Fruit fly (Drosophila melanogaster): ENCODE results near the gene CG33783.

Gene CG33783

DNA sequence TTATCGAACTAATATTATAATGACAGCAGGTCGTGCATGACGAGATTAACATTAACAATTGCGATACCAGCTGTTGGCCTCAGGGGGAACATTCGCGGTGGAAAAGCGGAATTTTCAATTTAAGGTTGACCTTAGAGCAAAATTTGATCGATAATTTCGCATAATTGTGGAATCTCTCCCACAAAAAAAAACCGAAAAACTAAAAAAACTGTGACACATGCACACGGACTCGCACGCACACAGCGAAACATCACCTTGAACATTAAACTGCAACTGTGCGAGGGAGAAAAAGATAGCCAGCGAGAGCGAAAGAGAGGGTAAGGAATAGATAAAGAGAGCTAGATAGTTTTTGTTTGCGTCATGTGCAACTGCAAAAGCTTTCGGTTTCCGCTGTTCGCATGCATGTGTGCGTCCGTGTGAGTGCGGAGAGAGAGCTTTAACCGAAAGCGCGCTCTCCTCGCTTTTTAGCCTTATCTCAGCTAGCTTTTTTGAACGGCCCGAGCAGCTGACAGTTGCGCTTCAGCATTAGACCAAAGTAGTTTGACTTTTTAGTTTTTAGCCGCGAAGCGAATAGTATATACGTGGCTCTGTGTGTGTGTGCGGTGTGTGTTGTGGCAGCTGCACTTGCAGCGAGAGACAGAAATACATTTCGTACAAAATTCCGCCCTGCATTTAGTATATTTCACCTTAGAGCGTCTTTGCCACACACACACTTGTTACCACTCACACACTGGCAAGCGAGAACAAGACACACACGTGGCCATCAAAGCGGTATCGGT, 26.9 kb downstream of the CG33783 start:
- TF ChIP-seq noc (tag; optimal IDR thresholded peaks at IDR 0.05), result peak; percentile 24

dm6 chr3R:10095052-10095451, 28.5 kb downstream of the CG33783 start:
- no peak for TF ChIP-seq noc (tag; optimal IDR thresholded peaks at IDR 0.05)

DNA sequence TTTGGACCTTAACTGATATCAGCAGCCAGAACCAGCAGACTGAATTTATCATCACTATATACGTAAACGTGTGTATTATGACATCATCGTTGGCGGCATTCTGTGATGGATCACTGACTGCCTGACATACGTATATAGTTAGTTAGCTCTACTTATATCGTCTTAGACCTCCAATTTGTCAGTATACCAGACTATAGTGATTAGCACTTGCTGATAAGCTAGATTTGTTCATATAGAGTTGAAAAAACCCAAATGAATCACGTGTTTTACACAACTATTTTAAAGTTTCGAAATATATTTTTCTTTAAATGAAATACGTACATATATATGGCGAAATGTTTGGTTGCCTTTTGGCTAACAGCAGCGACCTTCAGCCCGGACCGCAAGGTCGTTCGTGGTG, 29.2 kb downstream of the CG33783 start:
- TF ChIP-seq noc (tag; optimal IDR thresholded peaks at IDR 0.05), result no peak

dm6 chr3R:10097531-10098295, 31.1 kb downstream of the CG33783 start:
- TF ChIP-seq noc (tag; optimal IDR thresholded peaks at IDR 0.05), result peak; percentile 73

DNA sequence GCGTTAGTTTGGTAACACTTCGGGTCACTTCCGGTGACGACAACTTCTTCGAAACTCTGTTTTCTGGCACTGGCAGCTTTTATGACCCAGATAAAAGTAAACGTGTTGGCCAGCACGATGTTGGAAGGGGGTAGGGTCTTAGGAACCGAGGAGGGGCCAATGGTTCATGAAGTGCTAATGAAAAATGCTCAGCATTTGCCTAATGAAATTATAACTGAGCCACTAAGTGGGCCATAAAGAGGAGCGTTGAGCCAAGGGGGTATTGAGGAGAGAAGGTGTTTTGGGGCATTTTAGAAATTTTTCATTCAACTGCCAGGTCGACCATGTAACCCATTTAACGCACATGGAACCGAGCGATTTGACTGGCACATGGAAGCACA, 31.7 kb downstream of the CG33783 start:
- no peak for TF ChIP-seq noc (tag; optimal IDR thresholded peaks at IDR 0.05)

DNA sequence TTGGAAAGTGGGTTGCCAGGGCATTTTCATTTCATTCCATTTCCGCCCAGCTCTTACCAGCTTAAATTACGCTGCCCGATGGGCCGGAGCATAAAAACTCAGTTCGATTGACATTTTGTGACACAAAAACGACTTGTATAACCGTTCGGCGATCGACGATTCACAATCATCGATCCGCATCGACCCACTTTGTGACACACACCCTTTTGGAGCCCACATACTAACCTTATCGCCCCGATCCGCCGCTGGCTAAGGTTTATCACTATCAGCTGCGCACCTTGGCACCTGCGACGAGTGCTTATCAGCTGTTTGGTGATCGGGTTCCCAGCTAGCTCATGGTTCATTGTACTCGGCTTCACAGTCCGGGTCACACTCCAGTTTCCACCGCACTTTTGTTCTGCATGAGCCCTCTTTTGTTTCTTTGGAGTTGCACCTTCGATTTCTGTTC, 32.9 kb downstream of the CG33783 start:
- peak; percentile 54 for TF ChIP-seq noc (tag; optimal IDR thresholded peaks at IDR 0.05)

DNA sequence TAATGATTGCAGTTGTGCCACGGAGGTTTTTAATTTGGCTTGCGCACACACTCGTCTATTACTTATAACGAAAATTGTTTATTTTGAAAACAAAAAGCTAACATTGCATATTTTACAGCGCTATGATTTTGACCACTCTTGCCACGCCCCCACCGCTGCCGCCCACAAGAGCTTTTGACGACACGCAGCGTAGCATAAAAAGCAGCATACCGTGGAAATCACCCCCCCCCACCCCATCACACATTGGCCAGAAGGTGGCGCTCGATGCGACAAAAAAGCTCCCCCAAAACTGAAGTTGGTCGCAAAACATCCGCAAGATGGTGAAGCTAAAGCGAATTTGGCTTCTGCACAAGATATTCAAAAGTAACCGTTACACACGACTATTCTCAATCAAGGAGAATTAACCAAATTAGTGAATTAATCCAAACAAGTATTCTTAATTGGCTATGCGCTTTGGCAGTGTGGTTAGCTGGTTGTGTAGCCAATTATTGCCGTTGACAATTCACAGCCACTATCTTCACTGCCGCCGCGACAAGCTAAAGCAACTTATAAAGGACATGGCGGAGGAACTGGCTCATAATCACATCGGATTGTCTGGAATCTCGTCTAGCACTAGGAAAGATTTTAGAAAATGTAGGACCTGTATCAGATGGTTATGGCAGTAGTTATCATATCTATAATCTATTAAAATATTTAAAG, 34.1 kb downstream of the CG33783 start:
- TF ChIP-seq noc (tag; optimal IDR thresholded peaks at IDR 0.05), result no peak

- no peak for TF ChIP-seq noc (tag; optimal IDR thresholded peaks at IDR 0.05)
These were observed 40.2 kb downstream of the CG33783 start for dm6 chr3R:10106796-10107195.

dm6 chr3R:10108289-10108928, 41.8 kb downstream of the CG33783 start:
- TF ChIP-seq noc (tag; optimal IDR thresholded peaks at IDR 0.05), result no peak

- no peak for TF ChIP-seq noc (tag; optimal IDR thresholded peaks at IDR 0.05)
These were observed 42.8 kb downstream of the CG33783 start for dm6 chr3R:10109212-10109880.

DNA sequence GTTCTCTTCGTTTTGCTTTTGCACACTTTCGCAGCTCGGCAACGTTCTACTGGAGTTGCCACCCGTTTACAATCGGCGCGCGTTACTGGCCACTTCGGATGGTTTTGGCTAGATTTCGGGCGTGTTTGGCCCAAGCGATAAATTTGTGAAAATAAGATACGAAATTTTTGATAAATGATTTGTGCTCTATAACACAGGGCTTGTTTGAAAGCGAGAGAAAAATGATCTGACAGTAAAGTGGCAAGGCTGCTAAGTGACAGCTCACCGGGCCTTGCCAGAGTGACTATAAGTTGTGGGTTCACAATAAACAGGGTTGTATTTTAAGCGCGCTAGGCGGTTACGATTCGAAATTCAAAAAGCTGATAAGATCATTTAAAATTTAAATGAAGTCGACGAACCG, 43.4 kb downstream of the CG33783 start, which contains the start of gene Fmr1:
TSS of gene Fmr1 (minus strand) at position 184 of the 400 bp plus-strand sequence.
- TF ChIP-seq noc (tag; optimal IDR thresholded peaks at IDR 0.05), result no peak

dm6 chr3R:10111150-10111814, 44.7 kb downstream of the CG33783 start:
- TF ChIP-seq noc (tag; optimal IDR thresholded peaks at IDR 0.05), result no peak

dm6 chr3R:10111815-10112185, 45.2 kb downstream of the CG33783 start:
- TF ChIP-seq noc (tag; optimal IDR thresholded peaks at IDR 0.05), result no peak

- no peak for TF ChIP-seq noc (tag; optimal IDR thresholded peaks at IDR 0.05)
These were observed 45.6 kb downstream of the CG33783 start, which contains the start of gene CAH7 for dm6 chr3R:10112195-10112594. Gene CAH7 (plus strand): TSS chr3R:10112237.

DNA sequence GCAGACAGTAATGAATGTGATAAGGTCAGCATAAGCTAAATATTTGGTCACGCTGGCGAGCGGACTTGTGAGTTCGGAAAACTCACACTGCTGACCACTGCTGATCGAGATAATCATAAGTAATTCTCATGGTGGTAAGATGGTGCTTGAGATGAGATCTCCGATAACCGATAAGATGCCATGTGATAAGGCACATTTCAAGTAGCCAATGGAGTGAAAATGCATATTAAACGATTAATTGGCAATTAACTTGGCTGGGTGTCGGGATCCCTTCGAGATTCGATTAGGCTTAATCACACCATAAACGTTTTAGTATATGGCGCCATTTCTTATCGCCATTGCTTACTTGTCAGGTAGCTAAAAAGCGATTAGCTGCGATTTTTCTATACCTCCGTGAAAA, 47.2 kb downstream of the CG33783 start:
- TF ChIP-seq noc (tag; optimal IDR thresholded peaks at IDR 0.05), result no peak
